Worm (Caenorhabditis elegans) whole organism, L2 larva: ENCODE data around the gene F49C5.12.

Source experiments
- C34F6.9 ChIP-seq: fragments of 150-350 bp; optimal IDR thresholded peaks from 2 replicates; lab custom pipeline; 2014; ENCODE audit warnings: missing biosample characterization, missing genetic modification characterization
- F13H6.1 ChIP-seq: sonication (generic microtip); optimal IDR thresholded peaks from 2 replicates; lab custom pipeline; 2016; ENCODE audit warnings: missing genetic modification characterization, missing compliant biosample characterization
- Y55F3AM.14 ChIP-seq: fragments of 200-800 bp; sonication (Bioruptor generic); optimal IDR thresholded peaks from 2 replicates; lab custom pipeline; 2018; ENCODE audit warnings: mild to moderate bottlenecking, missing genetic modification characterization, missing compliant biosample characterization
- ZK546.5 ChIP-seq: sonication (generic microtip); optimal IDR thresholded peaks from 2 replicates; lab custom pipeline; 2017; ENCODE audit warnings: missing biosample characterization, missing genetic modification characterization
- aly-2 ChIP-seq: fragments of 150-350 bp; optimal IDR thresholded peaks from 2 replicates; lab custom pipeline; 2014; ENCODE audit warnings: missing biosample characterization, missing genetic modification characterization
- ama-1 ChIP-seq: fragments of 150-350 bp; optimal IDR thresholded peaks from 2 replicates; lab custom pipeline; 2018; ENCODE audit warnings: inconsistent platforms
- blmp-1 ChIP-seq: sonication (generic microtip); optimal IDR thresholded peaks from 2 replicates; lab custom pipeline; 2017; ENCODE audit warnings: missing genetic modification characterization, mild to moderate bottlenecking, missing compliant biosample characterization, antibody characterized with exemption, moderate library complexity; ENCODE audit not compliant: insufficient read depth
- ceh-82 ChIP-seq: fragments of 150-350 bp; optimal IDR thresholded peaks from 2 replicates; lab custom pipeline; 2014; ENCODE audit warnings: missing biosample characterization, missing genetic modification characterization
- dmd-4 ChIP-seq: sonication (generic microtip); optimal IDR thresholded peaks from 2 replicates; lab custom pipeline; 2017; ENCODE audit warnings: missing biosample characterization, missing genetic modification characterization
- elt-1 ChIP-seq: fragments of 150-350 bp; optimal IDR thresholded peaks from 2 replicates; lab custom pipeline; 2014; ENCODE audit warnings: missing biosample characterization, missing genetic modification characterization
- elt-3 ChIP-seq: sonication (generic microtip); optimal IDR thresholded peaks from 2 replicates; lab custom pipeline; 2017; ENCODE audit warnings: missing biosample characterization, missing genetic modification characterization
- fos-1 ChIP-seq: fragments of 150-350 bp; optimal IDR thresholded peaks from 2 replicates; lab custom pipeline; 2014; ENCODE audit warnings: missing biosample characterization, missing genetic modification characterization
- gmeb-1 ChIP-seq: fragments of 150-350 bp; optimal IDR thresholded peaks from 2 replicates; lab custom pipeline; 2014; ENCODE audit warnings: missing biosample characterization, missing genetic modification characterization
- lin-11 ChIP-seq: fragments of 150-350 bp; sonication (generic microtip); optimal IDR thresholded peaks from 2 replicates; lab custom pipeline; 2014; ENCODE audit warnings: missing biosample characterization, missing genetic modification characterization, inconsistent platforms, mixed read lengths
- lin-13 ChIP-seq: fragments of 150-350 bp; optimal IDR thresholded peaks from 2 replicates; lab custom pipeline; 2014; ENCODE audit warnings: missing biosample characterization, missing genetic modification reagents, missing genetic modification characterization
- lsy-2 ChIP-seq, 2 experiments: fragments of 150-350 bp in 1 of 2; sonication (generic microtip) in 1 of 2; optimal IDR thresholded peaks; 2 replicates each; lab custom pipeline; 2014 to 2017; ENCODE audit warnings: missing biosample characterization in 2 of 2, missing genetic modification characterization in 2 of 2
- mab-5 ChIP-seq: fragments of 150-350 bp; optimal IDR thresholded peaks from 2 replicates; lab custom pipeline; 2014; ENCODE audit warnings: missing biosample characterization, missing genetic modification characterization
- mbf-1 ChIP-seq: sonication (generic microtip); optimal IDR thresholded peaks from 2 replicates; lab custom pipeline; 2017; ENCODE audit warnings: missing biosample characterization, missing genetic modification characterization
- mdl-1 ChIP-seq, 2 experiments: fragments of 150-350 bp in 1 of 2; sonication (generic microtip) in 1 of 2; optimal IDR thresholded peaks; 2 replicates each; lab custom pipeline; 2017; ENCODE audit warnings: missing biosample characterization in 2 of 2, missing genetic modification characterization in 2 of 2
- nhr-10 ChIP-seq: sonication (generic microtip); optimal IDR thresholded peaks from 2 replicates; lab custom pipeline; 2017; ENCODE audit warnings: missing biosample characterization, missing genetic modification characterization
- nhr-11 ChIP-seq: fragments of 150-350 bp; optimal IDR thresholded peaks from 2 replicates; lab custom pipeline; 2014; ENCODE audit warnings: missing biosample characterization, missing genetic modification characterization
- nhr-12 ChIP-seq: fragments of 150-350 bp; optimal IDR thresholded peaks from 2 replicates; lab custom pipeline; 2014; ENCODE audit warnings: missing biosample characterization, missing genetic modification characterization
- nhr-23 ChIP-seq: fragments of 150-350 bp; optimal IDR thresholded peaks from 2 replicates; lab custom pipeline; 2014; ENCODE audit warnings: missing biosample characterization, missing genetic modification reagents, missing genetic modification characterization
- nhr-237 ChIP-seq: fragments of 150-350 bp; optimal IDR thresholded peaks from 2 replicates; lab custom pipeline; 2014; ENCODE audit warnings: missing biosample characterization, missing genetic modification characterization
- nhr-25 ChIP-seq: fragments of 150-350 bp; sonication (generic microtip); optimal IDR thresholded peaks from 3 replicates; lab custom pipeline; 2014; ENCODE audit warnings: missing biosample characterization, missing genetic modification characterization
- nhr-6 ChIP-seq: fragments of 150-350 bp; optimal IDR thresholded peaks from 2 replicates; lab custom pipeline; 2014; ENCODE audit warnings: missing biosample characterization, missing genetic modification characterization
- peb-1 ChIP-seq: fragments of 150-350 bp; optimal IDR thresholded peaks from 2 replicates; lab custom pipeline; 2014; ENCODE audit warnings: missing biosample characterization, missing genetic modification characterization
- skn-1 ChIP-seq: sonication (generic microtip); optimal IDR thresholded peaks from 2 replicates; lab custom pipeline; 2017; ENCODE audit warnings: missing biosample characterization, missing genetic modification characterization
- sma-3 ChIP-seq: sonication (generic microtip); optimal IDR thresholded peaks from 2 replicates; lab custom pipeline; 2016; ENCODE audit warnings: missing genetic modification reagents, missing genetic modification characterization, missing compliant biosample characterization
- snpc-4 ChIP-seq: fragments of 150-350 bp; optimal IDR thresholded peaks from 2 replicates; lab custom pipeline; 2014; ENCODE audit warnings: missing biosample characterization, missing genetic modification characterization
- unc-39 ChIP-seq: fragments of 150-350 bp; optimal IDR thresholded peaks from 2 replicates; lab custom pipeline; 2014; ENCODE audit warnings: missing biosample characterization, missing genetic modification characterization
- zag-1 ChIP-seq: fragments of 150-350 bp; optimal IDR thresholded peaks from 2 replicates; lab custom pipeline; 2014; ENCODE audit warnings: missing biosample characterization, missing genetic modification characterization
- ztf-1 ChIP-seq: fragments of 200-800 bp; sonication (Bioruptor generic); conservative IDR thresholded peaks from 2 replicates; pipeline ENCODE4 v1.3.6; 2022; ENCODE audit warnings: missing genetic modification characterization, missing compliant biosample characterization

The F49C5.12 gene

ce11 chrII:12565851-12566250, 5.7 kb upstream of the F49C5.12 start, which contains the start of gene F49C5.7:
TSS of gene F49C5.7 (plus strand) at chrII:12566151.
- TF ChIP-seq sma-3 (GFP tag; lab: Kevin White, UChicago), result no peak
- TF ChIP-seq elt-3 (tag; lab: Kevin White, UChicago), result no peak
- no peak for TF ChIP-seq ceh-82
- TF ChIP-seq ama-1 (lab: Kevin White, UChicago), result no peak
- no peak for TF ChIP-seq unc-39 (tag; lab: Kevin White, UChicago)
- no peak for TF ChIP-seq elt-1 (tag; lab: Kevin White, UChicago)
- no peak for TF ChIP-seq nhr-11 (tag; lab: Kevin White, UChicago)
- TF ChIP-seq ztf-1 (GFP tag; lab: Robert Waterston, UW), result no peak
- TF ChIP-seq lin-13 (GFP tag; lab: Kevin White, UChicago), result no peak
- no peak for TF ChIP-seq snpc-4 (tag; lab: Kevin White, UChicago)
- TF ChIP-seq gmeb-1 (tag; lab: Kevin White, UChicago), result no peak
- TF ChIP-seq peb-1 (tag; lab: Kevin White, UChicago), result no peak
- TF ChIP-seq nhr-6 (tag; lab: Kevin White, UChicago), result no peak
- TF ChIP-seq mdl-1 (tag; optimal IDR thresholded peaks at IDR 0.05; lab: Kevin White, UChicago), result no peak
- TF ChIP-seq zag-1 (tag; lab: Kevin White, UChicago), result no peak
- TF ChIP-seq mbf-1, result no peak
- no peak for TF ChIP-seq nhr-237
- no peak for TF ChIP-seq C34F6.9

ce11 chrII:12555579-12555978, 4.5 kb downstream of the F49C5.12 start, which contains the start of gene F49C5.11:
TSS of gene F49C5.11 (plus strand) at chrII:12555879.
- TF ChIP-seq ZK546.5 (tag; lab: Kevin White, UChicago) (no peak), sma-3 (GFP tag; lab: Kevin White, UChicago) (no peak)
- TF ChIP-seq, all 48 proteins: peak for 0

ce11 chrII:12550940-12551339, 9.2 kb downstream of the F49C5.12 start:
- TF ChIP-seq zag-1 (tag; lab: Kevin White, UChicago) (no peak), mdl-1 (tag; optimal IDR thresholded peaks at IDR 0.05; lab: Kevin White, UChicago) (no peak), ama-1 (lab: Kevin White, UChicago) (no peak), ZK546.5 (tag; lab: Kevin White, UChicago) (no peak), skn-1 (tag; lab: Kevin White, UChicago) (no peak), gmeb-1 (tag; lab: Kevin White, UChicago) (no peak), nhr-11 (tag; lab: Kevin White, UChicago) (no peak), lin-11 (tag; lab: Kevin White, UChicago) (no peak), ceh-82 (no peak), lsy-2 (tag; optimal IDR thresholded peaks at IDR 0.05; lab: Kevin White, UChicago) (no peak), aly-2 (no peak), nhr-237 (no peak), nhr-12 (tag; lab: Kevin White, UChicago) (no peak), sma-3 (GFP tag; lab: Kevin White, UChicago) (no peak)

- TF ChIP-seq Y55F3AM.14 (no peak), mbf-1 (no peak), F13H6.1 (tag; lab: Kevin White, UChicago) (no peak), mab-5 (tag; lab: Kevin White, UChicago) (no peak)
Observed at ce11 chrII:12549613-12550012, 10.5 kb downstream of the F49C5.12 start.

- TF ChIP-seq zag-1 (tag; lab: Kevin White, UChicago), result no peak
- TF ChIP-seq C34F6.9, result no peak
- TF ChIP-seq nhr-10 (tag; lab: Kevin White, UChicago), result no peak
- no peak for TF ChIP-seq nhr-6 (tag; lab: Kevin White, UChicago)
- no peak for TF ChIP-seq skn-1 (tag; lab: Kevin White, UChicago)
- no peak for TF ChIP-seq nhr-23 (tag; lab: Kevin White, UChicago)
- TF ChIP-seq nhr-25 (tag; lab: Kevin White, UChicago), result no peak
- no peak for TF ChIP-seq elt-1 (tag; lab: Kevin White, UChicago)
- TF ChIP-seq blmp-1, result no peak
- TF ChIP-seq ztf-1 (GFP tag; lab: Robert Waterston, UW), result no peak
- no peak for TF ChIP-seq ZK546.5 (tag; lab: Kevin White, UChicago)
- no peak for TF ChIP-seq dmd-4
- TF ChIP-seq mab-5 (tag; lab: Kevin White, UChicago), result no peak
- TF ChIP-seq fos-1, result no peak
- no peak for TF ChIP-seq lin-13 (GFP tag; lab: Kevin White, UChicago)
- no peak for TF ChIP-seq aly-2
- TF ChIP-seq gmeb-1 (tag; lab: Kevin White, UChicago), result no peak
Observed at ce11 chrII:12547547-12547946, 12.6 kb downstream of the F49C5.12 start, which contains the start of gene F49C5.16. TSS of gene F49C5.16 (plus strand) at chrII:12547847.
